Worm (Caenorhabditis elegans) whole organism, L4 larva: ENCODE results near the gene K06H7.2.

Experiments
- R02D3.7 ChIP-seq: fragments of 150-350 bp; sonication (generic microtip); optimal IDR thresholded peaks from 3 replicates; lab custom pipeline; 2014; ENCODE audit warnings: missing biosample characterization, missing genetic modification characterization
- T20F7.1 ChIP-seq: fragments of 200-800 bp; sonication (Bioruptor generic); optimal IDR thresholded peaks from 2 replicates; lab custom pipeline; 2018; ENCODE audit warnings: mild to moderate bottlenecking, missing genetic modification characterization, missing compliant biosample characterization
- T26A8.4 ChIP-seq: fragments of 200-800 bp; sonication (Bioruptor generic); IDR thresholded peaks from 2 replicates; pipeline ENCODE4 v1.3.6; 2022; ENCODE audit warnings: missing genetic modification characterization, missing compliant biosample characterization
- Y105C5A.15 ChIP-seq: fragments of 200-800 bp; sonication (Bioruptor generic); IDR thresholded peaks from 2 replicates; pipeline ENCODE4 v1.3.6; 2022; ENCODE audit warnings: missing genetic modification characterization, missing compliant biosample characterization
- Y48G9A.11 ChIP-seq: fragments of 200-800 bp; sonication (Bioruptor generic); IDR thresholded peaks from 2 replicates; pipeline ENCODE4 v1.3.6; 2022; ENCODE audit warnings: missing genetic modification reagents, missing genetic modification characterization, missing compliant biosample characterization
- ZK337.2 ChIP-seq: fragments of 200-800 bp; sonication (Bioruptor generic); IDR thresholded peaks from 2 replicates; pipeline ENCODE4 v1.3.6; 2022; ENCODE audit warnings: missing genetic modification reagents, missing genetic modification characterization, missing compliant biosample characterization
- ZK546.5 ChIP-seq, 2 experiments: sonication (generic microtip); optimal IDR thresholded peaks; 2 replicates each; lab custom pipeline; 2017; ENCODE audit warnings: missing biosample characterization in 2 of 2, missing genetic modification characterization in 2 of 2
- ama-1 ChIP-seq: fragments of 150-350 bp; optimal IDR thresholded peaks from 2 replicates; lab custom pipeline; 2014; ENCODE audit warnings: inconsistent platforms, mixed read lengths
- arid-1 ChIP-seq: fragments of 200-800 bp; sonication (Bioruptor generic); conservative IDR thresholded peaks from 2 replicates; pipeline ENCODE4 v1.3.6; 2022; ENCODE audit warnings: missing genetic modification reagents, missing genetic modification characterization, missing compliant biosample characterization
- attf-4 ChIP-seq: sonication (generic microtip); optimal IDR thresholded peaks from 3 replicates; lab custom pipeline; 2017; ENCODE audit warnings: missing biosample characterization, missing genetic modification characterization
- ceh-20 ChIP-seq: fragments of 200-800 bp; sonication (Bioruptor generic); IDR thresholded peaks from 2 replicates; pipeline ENCODE4 v1.3.6; 2022; ENCODE audit warnings: missing genetic modification reagents, missing genetic modification characterization, missing compliant biosample characterization
- ceh-32 ChIP-seq: sonication (generic microtip); optimal IDR thresholded peaks from 2 replicates; lab custom pipeline; 2016; ENCODE audit warnings: mild to moderate bottlenecking, missing genetic modification characterization, missing compliant biosample characterization; ENCODE audit not compliant: poor library complexity
- ceh-44 ChIP-seq: fragments of 200-800 bp; sonication (Bioruptor generic); IDR thresholded peaks from 2 replicates; pipeline ENCODE4 v1.3.6; 2022; ENCODE audit warnings: missing genetic modification reagents, missing genetic modification characterization, missing compliant biosample characterization
- ceh-62 ChIP-seq: sonication (generic microtip); optimal IDR thresholded peaks from 2 replicates; lab custom pipeline; 2017; ENCODE audit warnings: missing biosample characterization, missing genetic modification characterization
- ceh-82 ChIP-seq: sonication (generic microtip); optimal IDR thresholded peaks from 2 replicates; lab custom pipeline; 2017; ENCODE audit warnings: missing biosample characterization, missing genetic modification characterization
- ces-1 ChIP-seq: fragments of 150-350 bp; sonication (generic microtip); optimal IDR thresholded peaks from 4 replicates; lab custom pipeline; 2014; ENCODE audit warnings: missing biosample characterization, missing genetic modification reagents, missing genetic modification characterization
- ctbp-1 ChIP-seq: fragments of 200-800 bp; sonication (Bioruptor generic); IDR thresholded peaks from 2 replicates; pipeline ENCODE4 v1.3.6; 2022; ENCODE audit warnings: missing genetic modification reagents, missing genetic modification characterization, missing compliant biosample characterization
- daf-12 ChIP-seq: fragments of 150-350 bp; optimal IDR thresholded peaks from 2 replicates; lab custom pipeline; 2014; ENCODE audit warnings: missing biosample characterization, missing genetic modification reagents, missing genetic modification characterization
- dmd-6 ChIP-seq: fragments of 200-800 bp; sonication (Bioruptor generic); IDR thresholded peaks from 2 replicates; pipeline ENCODE4 v1.3.6; 2022; ENCODE audit warnings: missing genetic modification reagents, missing genetic modification characterization, missing compliant biosample characterization
- dmd-9 ChIP-seq: fragments of 200-800 bp; sonication (Bioruptor generic); IDR thresholded peaks from 2 replicates; pipeline ENCODE4 v1.3.6; 2022; ENCODE audit warnings: missing genetic modification reagents, missing genetic modification characterization, missing compliant biosample characterization
- dpl-1 ChIP-seq: fragments of 150-350 bp; optimal IDR thresholded peaks from 2 replicates; lab custom pipeline; 2014; ENCODE audit warnings: missing biosample characterization, missing genetic modification reagents, missing genetic modification characterization
- gei-8 ChIP-seq: fragments of 200-800 bp; sonication (Bioruptor generic); optimal IDR thresholded peaks from 2 replicates; lab custom pipeline; 2018; ENCODE audit warnings: mild to moderate bottlenecking, missing genetic modification characterization, missing compliant biosample characterization
- hmg-1.1 ChIP-seq: fragments of 200-800 bp; sonication (Bioruptor generic); IDR thresholded peaks from 2 replicates; pipeline ENCODE4 v1.3.6; 2022; ENCODE audit warnings: missing genetic modification reagents, missing genetic modification characterization, missing compliant biosample characterization
- lim-7 ChIP-seq: fragments of 200-800 bp; sonication (Bioruptor generic); IDR thresholded peaks from 2 replicates; pipeline ENCODE4 v1.3.6; 2022; ENCODE audit warnings: missing genetic modification characterization, missing compliant biosample characterization
- lin-1 ChIP-seq: fragments of 200-800 bp; sonication (Bioruptor generic); IDR thresholded peaks from 2 replicates; pipeline ENCODE4 v1.3.6; 2022; ENCODE audit warnings: missing genetic modification reagents, missing genetic modification characterization, missing compliant biosample characterization
- madf-9 ChIP-seq: fragments of 200-800 bp; sonication (Bioruptor generic); conservative IDR thresholded peaks from 2 replicates; pipeline ENCODE4 v1.3.6; 2022; ENCODE audit warnings: missing genetic modification reagents, missing genetic modification characterization, missing compliant biosample characterization
- mdl-1 ChIP-seq, 2 experiments: fragments of 150-350 bp in 1 of 2; sonication (generic microtip) in 1 of 2; optimal IDR thresholded peaks; 2 replicates each; lab custom pipeline; 2014 to 2017; ENCODE audit warnings: missing biosample characterization in 2 of 2, missing genetic modification characterization in 2 of 2
- mes-2 ChIP-seq: sonication (generic microtip); optimal IDR thresholded peaks from 2 replicates; lab custom pipeline; 2016; ENCODE audit warnings: missing genotype, mild to moderate bottlenecking, missing genetic modification characterization, missing compliant biosample characterization; ENCODE audit not compliant: poor library complexity, severe bottlenecking
- mxl-2 ChIP-seq: fragments of 200-800 bp; sonication (Bioruptor generic); conservative IDR thresholded peaks from 2 replicates; pipeline ENCODE4 v1.3.6; 2022; ENCODE audit warnings: missing genetic modification reagents, missing genetic modification characterization, missing compliant biosample characterization
- mxl-3 ChIP-seq: fragments of 200-800 bp; sonication (Bioruptor generic); optimal IDR thresholded peaks from 2 replicates; lab custom pipeline; 2018; ENCODE audit warnings: mild to moderate bottlenecking, missing genetic modification characterization, missing compliant biosample characterization
- nhr-10 ChIP-seq: fragments of 150-350 bp; optimal IDR thresholded peaks from 2 replicates; lab custom pipeline; 2014; ENCODE audit warnings: missing biosample characterization, missing genetic modification characterization
- nhr-102 ChIP-seq: sonication (generic microtip); optimal IDR thresholded peaks from 2 replicates; lab custom pipeline; 2016; ENCODE audit warnings: mild to moderate bottlenecking, missing genetic modification characterization, moderate library complexity, missing compliant biosample characterization
- nhr-11 ChIP-seq: fragments of 150-350 bp; optimal IDR thresholded peaks from 2 replicates; lab custom pipeline; 2014; ENCODE audit warnings: missing biosample characterization, missing genetic modification characterization
- nhr-25 ChIP-seq: sonication (generic microtip); optimal IDR thresholded peaks from 2 replicates; lab custom pipeline; 2017; ENCODE audit warnings: missing genetic modification characterization, mild to moderate bottlenecking, missing compliant biosample characterization, antibody characterized with exemption, moderate library complexity, borderline replicate concordance; ENCODE audit not compliant: insufficient read depth
- nhr-28 ChIP-seq: fragments of 150-350 bp; optimal IDR thresholded peaks from 2 replicates; lab custom pipeline; 2014; ENCODE audit warnings: missing biosample characterization, missing genetic modification characterization
- nhr-41 ChIP-seq: fragments of 200-800 bp; sonication (Bioruptor generic); IDR thresholded peaks from 2 replicates; pipeline ENCODE4 v1.3.6; 2022; ENCODE audit warnings: missing genetic modification reagents, missing genetic modification characterization, missing compliant biosample characterization
- nhr-77 ChIP-seq: fragments of 150-350 bp; optimal IDR thresholded peaks from 2 replicates; lab custom pipeline; 2014; ENCODE audit warnings: missing biosample characterization, missing genetic modification characterization
- pha-4 ChIP-seq, 2 experiments: fragments of 150-350 bp in 1 of 2; fragments of 200-800 bp in 1 of 2; sonication (Bioruptor generic) in 1 of 2; IDR thresholded peaks in 1 of 2; optimal IDR thresholded peaks in 1 of 2; 2 replicates each; pipeline versions ENCODE4 v1.3.6 to Lab custom; 2014 to 2022; ENCODE audit warnings: missing genetic modification characterization in 2 of 2, missing genetic modification reagents in 2 of 2, missing biosample characterization in 1 of 2, missing compliant biosample characterization in 1 of 2
- pqm-1 ChIP-seq: sonication (generic microtip); optimal IDR thresholded peaks from 2 replicates; lab custom pipeline; 2017; ENCODE audit warnings: missing biosample characterization, missing genetic modification characterization
- saeg-2 ChIP-seq: fragments of 200-800 bp; sonication (Bioruptor generic); IDR thresholded peaks from 2 replicates; pipeline ENCODE4 v1.3.6; 2022; ENCODE audit warnings: missing genetic modification reagents, missing genetic modification characterization, missing compliant biosample characterization
- set-16 ChIP-seq: fragments of 200-800 bp; sonication (Bioruptor generic); IDR thresholded peaks from 2 replicates; pipeline ENCODE4 v1.3.6; 2022; ENCODE audit warnings: missing genetic modification reagents, missing genetic modification characterization, missing compliant biosample characterization
- snpc-4 ChIP-seq: fragments of 150-350 bp; optimal IDR thresholded peaks from 2 replicates; lab custom pipeline; 2014; ENCODE audit warnings: missing biosample characterization, missing genetic modification characterization
- spr-1 ChIP-seq: sonication (generic microtip); optimal IDR thresholded peaks from 2 replicates; lab custom pipeline; 2016; ENCODE audit warnings: mild to moderate bottlenecking, missing genetic modification characterization, missing compliant biosample characterization
- unc-130 ChIP-seq: sonication (generic microtip); optimal IDR thresholded peaks from 2 replicates; lab custom pipeline; 2016; ENCODE audit warnings: missing genetic modification reagents, missing genetic modification characterization, missing compliant biosample characterization
- unc-39 ChIP-seq: sonication (generic microtip); optimal IDR thresholded peaks from 2 replicates; lab custom pipeline; 2017; ENCODE audit warnings: missing biosample characterization, missing genetic modification characterization
- unc-62 ChIP-seq, 3 experiments: fragments of 150-350 bp in 1 of 3; sonication (generic microtip); optimal IDR thresholded peaks in 2 of 3; peaks in 1 of 3; 1 replicate in 1 of 3; 2 replicates in 2 of 3; lab custom pipeline; 2014 to 2017; ENCODE audit warnings: missing biosample characterization in 3 of 3, missing genetic modification characterization in 3 of 3, missing genetic modification reagents in 3 of 3, missing genotype in 1 of 3
- vab-7 ChIP-seq: fragments of 200-800 bp; sonication (Bioruptor generic); IDR thresholded peaks from 2 replicates; pipeline ENCODE4 v1.3.6; 2022; ENCODE audit warnings: missing genetic modification reagents, missing genetic modification characterization, missing compliant biosample characterization
- zag-1 ChIP-seq: fragments of 150-350 bp; optimal IDR thresholded peaks from 2 replicates; lab custom pipeline; 2014; ENCODE audit warnings: missing biosample characterization, missing genetic modification characterization
- zfp-2 ChIP-seq: sonication (generic microtip); optimal IDR thresholded peaks from 2 replicates; lab custom pipeline; 2016; ENCODE audit warnings: mild to moderate bottlenecking, missing genetic modification characterization, missing compliant biosample characterization
- zfp-3 ChIP-seq: fragments of 200-800 bp; sonication (Bioruptor generic); conservative IDR thresholded peaks from 2 replicates; pipeline ENCODE4 v1.3.6; 2022; ENCODE audit warnings: missing genetic modification reagents, missing genetic modification characterization, missing compliant biosample characterization
- ztf-11 ChIP-seq: fragments of 150-350 bp; optimal IDR thresholded peaks from 2 replicates; lab custom pipeline; 2014; ENCODE audit warnings: missing biosample characterization, missing genetic modification characterization

K06H7.2 gene

DNA sequence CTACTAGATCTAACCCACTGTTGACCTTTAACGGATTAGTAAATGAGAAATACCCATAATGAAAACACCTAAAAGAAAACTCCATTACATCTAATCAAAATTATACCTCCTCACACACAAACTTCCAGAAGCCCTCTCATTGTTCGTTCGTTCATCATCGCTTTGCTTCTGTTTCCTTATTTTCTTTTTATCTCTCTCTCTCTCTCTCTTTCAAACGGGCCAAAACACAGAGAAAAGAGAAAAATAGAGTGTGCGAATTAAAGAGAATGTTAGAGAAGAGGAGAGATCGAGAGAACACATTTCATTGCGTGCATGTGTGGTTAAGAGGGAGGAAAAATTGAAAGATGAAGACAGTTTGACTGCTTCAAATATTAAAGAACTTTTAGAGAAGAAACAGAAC is 30.9 kb downstream of the K06H7.2 start (continued):
- peak; percentile 26 for TF ChIP-seq pqm-1 (tag; lab: Kevin White, UChicago)
- TF ChIP-seq nhr-25 (tag; lab: Kevin White, UChicago) = peak; percentile 36
- TF ChIP-seq pha-4 (GFP tag; IDR thresholded peaks at IDR 0.05; lab: Robert Waterston, UW) = no peak
- TF ChIP-seq pha-4 (tag; optimal IDR thresholded peaks at IDR 0.05; lab: Kevin White, UChicago) = no peak
- no peak for TF ChIP-seq zfp-2
- TF ChIP-seq zag-1 (tag; lab: Kevin White, UChicago) = no peak
- no peak for TF ChIP-seq nhr-41 (GFP tag; lab: Robert Waterston, UW)
- no peak for TF ChIP-seq T20F7.1 (GFP tag; lab: Kevin White, UChicago)
- TF ChIP-seq ama-1 (lab: Kevin White, UChicago) = no peak
- TF ChIP-seq gei-8 (GFP tag; lab: Kevin White, UChicago) = peak; percentile 58
- TF ChIP-seq nhr-11 (tag; lab: Kevin White, UChicago) = peak; percentile 30
- TF ChIP-seq spr-1 (tag; lab: Kevin White, UChicago) = no peak
- TF ChIP-seq dmd-6 (GFP tag; lab: Robert Waterston, UW) = peak; percentile 49
- TF ChIP-seq Y105C5A.15 (GFP tag; lab: Robert Waterston, UW) = no peak
- TF ChIP-seq mes-2 (tag; lab: Kevin White, UChicago) = peak; percentile 69
- no peak for TF ChIP-seq arid-1 (GFP tag; lab: Robert Waterston, UW)
- TF ChIP-seq mxl-2 = no peak
- no peak for TF ChIP-seq Y48G9A.11
- TF ChIP-seq lin-1 (GFP tag; lab: Robert Waterston, UW) = no peak
- peak; percentile 76 for TF ChIP-seq nhr-28
- TF ChIP-seq ceh-82 = no peak
- TF ChIP-seq ces-1 (GFP tag; lab: Kevin White, UChicago) = no peak
- TF ChIP-seq R02D3.7 (tag; lab: Kevin White, UChicago) = no peak
- no peak for TF ChIP-seq ceh-20
- TF ChIP-seq ceh-62 = no peak
- TF ChIP-seq nhr-10 (tag; lab: Kevin White, UChicago) = no peak
- no peak for TF ChIP-seq lim-7 (GFP tag; lab: Robert Waterston, UW)
- TF ChIP-seq snpc-4 (tag; lab: Kevin White, UChicago) = no peak
- peak; percentile 42 for TF ChIP-seq nhr-77 (tag; lab: Kevin White, UChicago)
- no peak for TF ChIP-seq set-16 (GFP tag; lab: Robert Waterston, UW)
- TF ChIP-seq daf-12 = no peak
- no peak for TF ChIP-seq dmd-9 (GFP tag; lab: Robert Waterston, UW)
- TF ChIP-seq T26A8.4 (GFP tag; lab: Robert Waterston, UW) = no peak
- no peak for TF ChIP-seq unc-130
- no peak for TF ChIP-seq ZK546.5 (tag; optimal IDR thresholded peaks at IDR 0.05; lab: Kevin White, UChicago)
- TF ChIP-seq unc-62 (GFP tag; optimal IDR thresholded peaks at IDR 0.05 in 1 of 2; lab: Kevin White, UChicago) = peak in 1 of 2 experiments; percentile 52
- no peak for TF ChIP-seq unc-62 (tag; optimal IDR thresholded peaks at IDR 0.05; lab: Kevin White, UChicago)
- no peak for TF ChIP-seq vab-7 (GFP tag; lab: Robert Waterston, UW)
- no peak for TF ChIP-seq ZK337.2 (GFP tag; lab: Robert Waterston, UW)
- TF ChIP-seq mdl-1 (tag; optimal IDR thresholded peaks at IDR 0.05; lab: Kevin White, UChicago) = peak; percentile 38 to 89
- no peak for TF ChIP-seq nhr-102
- TF ChIP-seq madf-9 (GFP tag; lab: Robert Waterston, UW) = no peak
- TF ChIP-seq ctbp-1 = no peak
- no peak for TF ChIP-seq unc-39 (tag; lab: Kevin White, UChicago)
- no peak for TF ChIP-seq zfp-3 (GFP tag; lab: Robert Waterston, UW)
- peak; percentile 53 for TF ChIP-seq hmg-1.1
- TF ChIP-seq ceh-44 (GFP tag; lab: Robert Waterston, UW) = no peak
- TF ChIP-seq mxl-3 (GFP tag; lab: Kevin White, UChicago) = peak; percentile 63
- TF ChIP-seq ztf-11 (tag; lab: Kevin White, UChicago) = no peak
- TF ChIP-seq attf-4 (tag; lab: Kevin White, UChicago) = no peak
- no peak for TF ChIP-seq saeg-2 (GFP tag; lab: Robert Waterston, UW)
- TF ChIP-seq ceh-32 (tag; lab: Kevin White, UChicago) = no peak
- no peak for TF ChIP-seq dpl-1 (GFP tag; lab: Kevin White, UChicago)
